Fruit fly (Drosophila melanogaster) whole organism, larva: Measurements from ENCODE around the gene Acp95EF.

Experiments
- noc ChIP-seq: fragments of 200-800 bp; sonication (Bioruptor generic); optimal IDR thresholded peaks from 3 replicates; lab custom pipeline; 2019; ENCODE audit warnings: missing biosample characterization, mild to moderate bottlenecking, missing genetic modification characterization, moderate library complexity

Gene Acp95EF

DNA sequence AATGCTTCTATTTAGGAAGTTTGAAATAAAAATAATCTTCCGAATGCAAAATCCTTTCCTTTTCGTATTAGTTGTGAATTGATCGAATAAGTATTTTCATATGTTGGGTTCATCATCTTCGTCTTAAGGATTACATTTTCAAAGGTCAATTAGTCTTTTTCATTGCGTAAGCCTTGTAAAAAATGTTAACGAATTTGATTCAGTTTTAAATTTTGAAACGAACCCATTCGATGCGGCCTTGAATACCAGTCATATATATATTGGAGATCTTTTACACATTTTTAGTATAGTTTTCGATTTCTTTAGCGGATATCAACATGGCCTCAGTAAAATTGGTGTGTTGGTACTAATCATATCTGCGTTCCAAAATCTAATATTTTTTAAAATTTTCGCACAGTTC is at the start of gene Acp95EF:
Gene Acp95EF (plus strand): TSS at position 301 of the 400 bp plus-strand sequence.
- TF ChIP-seq noc (tag; lab: Kevin White, UChicago): no peak

DNA sequence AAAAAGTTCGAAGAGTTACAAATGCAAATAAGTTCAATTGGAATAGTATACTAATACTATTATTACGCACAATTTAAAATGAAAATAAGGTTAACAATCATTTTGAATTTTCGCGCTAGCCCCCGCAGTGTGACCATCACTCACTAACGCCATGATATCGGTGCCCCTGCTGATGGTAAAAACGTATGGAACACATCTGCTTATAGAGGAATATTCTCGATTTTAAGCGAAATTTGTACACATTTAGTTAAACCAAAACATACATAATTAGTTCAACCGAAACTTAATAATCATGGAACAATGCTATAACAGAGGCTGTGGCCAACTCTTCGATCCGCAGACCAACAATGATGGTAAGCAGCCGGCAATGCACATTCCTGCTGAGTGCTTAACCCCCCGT is 42.6 kb upstream of the Acp95EF start, which contains the start of gene mora:
Gene mora (plus strand): TSS at position 172 of the 400 bp plus-strand sequence.
- no peak for TF ChIP-seq noc (tag; lab: Kevin White, UChicago)

DNA sequence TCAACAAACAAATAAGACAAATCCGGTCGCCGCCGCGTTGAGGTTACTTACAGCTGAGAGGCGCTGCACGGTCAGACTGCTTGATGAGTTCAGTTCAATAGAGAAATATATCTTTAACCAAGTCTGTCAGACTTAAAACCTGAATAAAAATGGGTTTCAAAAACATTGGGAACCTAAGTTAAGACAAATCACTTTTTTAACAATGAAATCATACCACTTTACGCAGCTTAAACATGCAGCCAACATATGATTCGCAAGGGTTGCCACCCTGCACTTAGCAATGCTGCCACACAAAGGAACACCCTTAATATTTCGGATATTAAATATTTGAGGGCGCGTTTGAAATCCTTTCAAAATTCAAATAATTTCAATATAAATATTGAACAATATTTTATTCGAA is 40.2 kb upstream of the Acp95EF start, which contains the start of gene CG5515:
Gene CG5515 (minus strand): TSS at position 278 of the 400 bp plus-strand sequence.
- TF ChIP-seq noc (tag; lab: Kevin White, UChicago): no peak

DNA sequence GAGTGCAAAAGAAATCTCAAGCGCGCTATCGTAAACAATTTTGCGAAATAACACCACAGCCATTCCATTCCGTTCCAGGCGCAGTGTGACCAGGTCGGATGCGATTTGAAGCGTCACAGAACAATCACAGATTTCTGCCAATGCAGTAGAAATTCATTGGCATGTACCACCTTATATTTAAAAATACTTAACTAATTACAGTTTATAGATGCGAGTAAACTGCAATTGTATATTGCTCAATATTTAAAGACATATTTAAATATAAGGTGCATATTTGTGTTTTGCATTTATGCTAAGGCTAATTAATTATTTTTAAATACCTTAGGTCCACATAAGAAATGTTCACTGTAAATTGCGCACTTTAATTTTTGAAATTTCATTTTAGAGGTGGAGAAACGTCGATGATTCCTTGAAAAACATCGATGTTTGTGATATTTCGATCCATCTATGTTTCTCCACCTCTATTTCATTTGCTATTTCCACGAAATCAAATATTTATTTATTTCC is 35.3 kb upstream of the Acp95EF start, which contains the start of the genes SMC6 and CG6204:
Gene SMC6 (minus strand): TSS at position 51 of the 507 bp plus-strand sequence.
Gene CG6204 (plus strand): TSS at position 460 of the 507 bp plus-strand sequence.
- peak; percentile 95 for TF ChIP-seq noc (tag; lab: Kevin White, UChicago)

- no peak for TF ChIP-seq noc (tag; lab: Kevin White, UChicago)
Measured at dm6 chr3R:24202723-24203122, 26.1 kb upstream of the Acp95EF start.

dm6 chr3R:24203426-24203825 is 25.3 kb upstream of the Acp95EF start:
- no peak for TF ChIP-seq noc (tag; lab: Kevin White, UChicago)

dm6 chr3R:24204022-24204421 is 24.8 kb upstream of the Acp95EF start:
- no peak for TF ChIP-seq noc (tag; lab: Kevin White, UChicago)

dm6 chr3R:24205234-24205894 is 23.4 kb upstream of the Acp95EF start:
- no peak for TF ChIP-seq noc (tag; lab: Kevin White, UChicago)

- no peak for TF ChIP-seq noc (tag; lab: Kevin White, UChicago)
Measured at dm6 chr3R:24205935-24206334, 22.8 kb upstream of the Acp95EF start.

- no peak for TF ChIP-seq noc (tag; lab: Kevin White, UChicago)
Measured at dm6 chr3R:24206341-24207114, 22.2 kb upstream of the Acp95EF start.

DNA sequence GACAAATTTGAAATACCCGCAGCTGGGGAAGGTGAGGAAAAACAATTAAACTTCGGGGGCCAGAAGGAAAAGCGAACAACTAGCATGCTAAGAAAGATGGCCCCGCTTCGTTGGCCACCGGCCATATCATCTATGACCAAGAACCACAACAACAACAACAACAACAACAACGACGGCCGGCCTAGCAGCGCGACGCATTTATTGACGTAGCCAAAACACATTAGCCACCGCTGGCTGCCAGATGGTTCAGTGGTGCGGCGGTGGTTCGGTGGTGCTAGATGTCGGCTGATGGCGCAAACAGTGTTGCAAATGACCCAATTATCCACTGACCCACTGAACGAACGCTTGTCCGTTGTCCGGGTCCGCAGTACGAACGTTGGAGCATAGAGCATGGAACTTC is 15.1 kb upstream of the Acp95EF start:
- no peak for TF ChIP-seq noc (tag; lab: Kevin White, UChicago)

DNA sequence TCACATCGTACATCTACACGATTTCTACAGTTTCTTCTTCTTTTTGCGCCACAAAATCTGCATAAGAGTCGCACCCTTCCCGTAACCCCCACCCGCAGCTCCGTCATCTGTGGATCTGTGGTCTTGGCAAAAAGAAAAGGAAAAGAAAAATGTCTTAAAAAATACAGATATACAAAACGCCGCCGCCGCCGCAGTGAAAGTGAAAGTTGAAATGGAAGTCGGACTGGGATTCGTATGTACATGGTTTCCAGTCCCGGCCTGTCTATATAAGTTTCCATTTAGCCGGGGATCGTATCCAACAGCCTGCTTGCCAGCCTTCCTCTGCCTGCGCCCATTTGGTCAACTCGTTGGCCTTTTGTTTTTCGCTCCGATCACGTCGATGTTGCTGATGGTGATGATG is 12.8 kb upstream of the Acp95EF start:
- TF ChIP-seq noc (tag; lab: Kevin White, UChicago): no peak

DNA sequence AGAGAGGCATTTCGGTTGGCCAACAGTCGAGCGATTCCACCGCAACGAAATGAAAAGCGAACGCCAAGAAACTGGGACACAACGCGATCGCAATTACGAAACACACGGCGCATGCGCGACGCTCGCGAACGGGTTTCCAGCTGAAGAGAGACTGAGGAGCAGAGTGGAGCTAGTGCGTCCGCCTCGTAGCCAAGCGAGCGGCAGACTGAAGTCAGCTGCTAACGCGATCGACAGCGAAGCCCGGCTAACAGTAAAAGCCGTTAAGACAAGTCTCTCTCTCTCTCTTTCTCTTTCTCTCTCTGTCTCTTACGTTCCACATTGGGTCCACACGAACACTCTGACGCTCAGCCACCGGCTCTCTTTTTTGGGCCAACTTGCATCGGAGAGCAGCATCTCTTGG is 10.2 kb upstream of the Acp95EF start, which contains the start of gene CG17786:
Gene CG17786 (minus strand): TSS at position 154 of the 400 bp plus-strand sequence.
- TF ChIP-seq noc (tag; lab: Kevin White, UChicago): no peak

DNA sequence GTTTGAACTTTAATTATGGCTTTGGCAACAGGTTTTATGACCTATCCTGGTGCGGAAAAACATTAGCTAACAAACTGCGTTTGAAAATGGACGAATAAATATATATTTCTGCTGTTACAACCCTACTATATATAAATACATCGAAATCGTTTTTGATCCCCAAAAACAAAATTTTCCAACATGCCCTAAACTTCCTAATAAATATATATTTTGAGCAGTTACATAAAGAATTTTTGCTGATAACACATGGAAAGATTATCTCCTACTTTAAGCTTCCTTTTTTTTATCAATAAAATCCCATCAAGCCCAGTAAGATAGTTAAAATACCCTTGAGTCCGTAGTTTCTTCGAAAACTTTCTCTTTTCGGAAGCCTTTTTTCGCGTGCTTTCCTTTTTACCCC is 9.7 kb upstream of the Acp95EF start:
- no peak for TF ChIP-seq noc (tag; lab: Kevin White, UChicago)

- TF ChIP-seq noc (tag; lab: Kevin White, UChicago): no peak
Measured at dm6 chr3R:24220845-24221244, 7.9 kb upstream of the Acp95EF start, which contains the start of gene cav. cav (plus strand) TSS chr3R:24221103.
